Fruit fly (Drosophila melanogaster): ENCODE results near the gene Noc1.

Gene Noc1

dm6 chr3L:11089805-11090440 is 15.4 kb downstream of the Noc1 start (continued):
- TF ChIP-seq Kr (GFP tag; optimal IDR thresholded peaks at IDR 0.05) = peak; percentile 88
- peak; percentile 75 for TF ChIP-seq ac (GFP tag; optimal IDR thresholded peaks at IDR 0.05)
- peak; percentile 89 for TF ChIP-seq dmrt11E (tag; optimal IDR thresholded peaks at IDR 0.05)
- peak; percentile 65 for TF ChIP-seq Elba2 (GFP tag; optimal IDR thresholded peaks at IDR 0.05)
- TF ChIP-seq slou (GFP tag; optimal IDR thresholded peaks at IDR 0.05) = peak; percentile 40
- no peak; the same call in none of the 3 replicates for TF ChIP-seq CG7357 (GFP tag; IDR thresholded peaks at IDR 0.05)
- peak; percentile 68 for TF ChIP-seq croc (GFP tag; conservative IDR thresholded peaks at IDR 0.05)
- TF ChIP-seq CG8944 (GFP tag; optimal IDR thresholded peaks at IDR 0.05) = peak; percentile 72
- TF ChIP-seq CG17385 (GFP tag; optimal IDR thresholded peaks at IDR 0.05) = peak; percentile 91
- no peak for TF ChIP-seq ken (GFP tag; IDR thresholded peaks at IDR 0.05)
- peak; percentile 44; the same call in 1 of the 2 replicates for TF ChIP-seq slbo (GFP tag; IDR thresholded peaks at IDR 0.05)
- TF ChIP-seq CG9932 (GFP tag; IDR thresholded peaks at IDR 0.05) = peak; percentile 41; the same call in 1 of the 2 replicates
- peak; percentile 76 for TF ChIP-seq MTF-1 (GFP tag; optimal IDR thresholded peaks at IDR 0.05; ENCODE audit: borderline replicate concordance)
- TF ChIP-seq MBD-R2 (GFP tag; IDR thresholded peaks at IDR 0.05) = peak; percentile 23; the same call in 1 of the 2 replicates
- TF ChIP-seq Sox102F (GFP tag; optimal IDR thresholded peaks at IDR 0.05) = peak; percentile 93
- TF ChIP-seq hkb (optimal IDR thresholded peaks at IDR 0.05) = no peak
- peak; percentile 93 for TF ChIP-seq hkb (GFP tag; IDR thresholded peaks at IDR 0.05)
- TF ChIP-seq CG15479 (GFP tag; optimal IDR thresholded peaks at IDR 0.05) = peak; percentile 82
- TF ChIP-seq cato (GFP tag; optimal IDR thresholded peaks at IDR 0.05; ENCODE audit: borderline replicate concordance) = peak; percentile 82
- TF ChIP-seq Spps (tag; optimal IDR thresholded peaks at IDR 0.05) = peak; percentile 53
- TF ChIP-seq Hmx (GFP tag; optimal IDR thresholded peaks at IDR 0.05) = peak; percentile 68
- peak in 1 of 2 experiments; percentile 87 for TF ChIP-seq Hr78 (GFP tag; optimal IDR thresholded peaks at IDR 0.05)
- peak; percentile 93 for TF ChIP-seq Hsf (GFP tag; optimal IDR thresholded peaks at IDR 0.05)
- peak; percentile 47 for TF ChIP-seq zen (tag; optimal IDR thresholded peaks at IDR 0.05)
- TF ChIP-seq CG9876 (GFP tag; optimal IDR thresholded peaks at IDR 0.05) = peak; percentile 23
- TF ChIP-seq CG13624 (GFP tag; optimal IDR thresholded peaks at IDR 0.05) = peak; percentile 26
- peak; percentile 91 for TF ChIP-seq Fer1 (GFP tag; optimal IDR thresholded peaks at IDR 0.05)
- TF ChIP-seq CG12659 (GFP tag; optimal IDR thresholded peaks at IDR 0.05) = peak; percentile 96
- peak; percentile 94 for TF ChIP-seq CG1529 (GFP tag; optimal IDR thresholded peaks at IDR 0.05)
- peak; percentile 76; the same call in 1 of the 3 replicates for TF ChIP-seq z (GFP tag; IDR thresholded peaks at IDR 0.05)
- TF ChIP-seq CoRest (tag; optimal IDR thresholded peaks at IDR 0.05) = peak; percentile 95
- peak; percentile 54 for TF ChIP-seq CG9609 (GFP tag; optimal IDR thresholded peaks at IDR 0.05)
- TF ChIP-seq CG8478 (optimal IDR thresholded peaks at IDR 0.05) = no peak
- TF ChIP-seq Asciz (GFP tag; optimal IDR thresholded peaks at IDR 0.05) = peak; percentile 91
- peak; percentile 43; the same call in 1 of the 2 replicates for TF ChIP-seq Oaz (GFP tag; IDR thresholded peaks at IDR 0.05)
- peak; percentile 46 for TF ChIP-seq emc (GFP tag; optimal IDR thresholded peaks at IDR 0.05)
- peak; percentile 31 for TF ChIP-seq scrt (GFP tag; optimal IDR thresholded peaks at IDR 0.05)
- no peak; the same call in 1 of the 2 replicates for TF ChIP-seq inv (GFP tag; IDR thresholded peaks at IDR 0.05; ENCODE audit: partially characterized antibody)
- peak; percentile 75 for TF ChIP-seq CG13123 (GFP tag; optimal IDR thresholded peaks at IDR 0.05)
- peak; percentile 86 for TF ChIP-seq sqz (GFP tag; optimal IDR thresholded peaks at IDR 0.05)
- TF ChIP-seq abd-A (tag; optimal IDR thresholded peaks at IDR 0.05) = peak; percentile 10
- TF ChIP-seq Usf (GFP tag; optimal IDR thresholded peaks at IDR 0.05) = peak; percentile 56
- peak; percentile 99 for TF ChIP-seq sens (GFP tag)
- TF ChIP-seq CG5953 (GFP tag; IDR thresholded peaks at IDR 0.05) = peak; percentile 89
- TF ChIP-seq shn (GFP tag; optimal IDR thresholded peaks at IDR 0.05) = peak; percentile 67
- TF ChIP-seq Atf-2 (GFP tag; optimal IDR thresholded peaks at IDR 0.05) = peak; percentile 88
- TF ChIP-seq dm (GFP tag; optimal IDR thresholded peaks at IDR 0.05) = peak; percentile 75
- peak; percentile 59 for TF ChIP-seq gce (GFP tag; IDR thresholded peaks at IDR 0.05)
- peak; percentile 87 for TF ChIP-seq NC2α (GFP tag; optimal IDR thresholded peaks at IDR 0.05)
- peak; percentile 79 for TF ChIP-seq Drgx (GFP tag; IDR thresholded peaks at IDR 0.05)
